Worm (Caenorhabditis elegans): ENCODE data around the gene C06B3.6.

- TF ChIP-seq nhr-237 (tag; optimal IDR thresholded peaks at IDR 0.05) (no peak), flh-1 (GFP tag; optimal IDR thresholded peaks at IDR 0.05) (no peak), elt-1 (tag; optimal IDR thresholded peaks at IDR 0.05; ENCODE audit: borderline replicate concordance, insufficient read depth) (no peak), blmp-1 (tag; optimal IDR thresholded peaks at IDR 0.05) (no peak), unc-62 (GFP tag; optimal IDR thresholded peaks at IDR 0.05) (no peak), mab-5 (tag; optimal IDR thresholded peaks at IDR 0.05) (no peak), ztf-11 (tag; optimal IDR thresholded peaks at IDR 0.05) (no peak), mep-1 (tag; optimal IDR thresholded peaks at IDR 0.05) (no peak), lin-13 (tag; optimal IDR thresholded peaks at IDR 0.05) (no peak), cnd-1 (tag; optimal IDR thresholded peaks at IDR 0.05) (no peak)
Observed at ce11 chrV:13880163-13880562, 28.6 kb downstream of the C06B3.6 start.

Data from whole organism, mixed stage, embryonic.